Worm (Caenorhabditis elegans): Measurements from ENCODE around the gene Y61A9LA.10.
"Not testable (repeated sequence)": the region's sequence is repeated elsewhere in the genome, so short reads cannot be mapped to it uniquely, and the experiment has no call there.

Gene Y61A9LA.10

DNA sequence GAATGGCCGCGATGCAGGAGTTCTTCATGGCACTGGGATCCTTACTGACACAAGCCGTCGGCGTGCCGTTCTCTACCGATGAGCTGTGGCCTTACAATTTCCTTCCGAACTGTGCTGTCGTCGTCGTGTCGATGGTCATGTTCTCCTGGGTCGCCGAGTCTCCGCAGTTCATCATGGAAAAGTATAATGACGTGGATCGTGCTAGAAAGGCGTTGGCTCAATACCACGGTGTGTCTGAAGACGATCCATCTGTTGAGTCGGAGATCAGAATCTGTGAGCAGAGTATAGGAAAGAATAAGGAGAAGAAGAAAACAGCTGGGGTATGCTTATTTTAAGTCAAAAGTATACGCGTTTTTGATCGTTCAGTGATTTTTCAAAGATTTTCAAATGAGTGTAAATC lies 16.4 kb downstream of the Y61A9LA.10 start:
- TF ChIP-seq efl-1 (optimal IDR thresholded peaks at IDR 0.05) (no peak), efl-1 (GFP tag; optimal IDR thresholded peaks at IDR 0.05 in 1 of 2) (peak in 1 of 2 experiments; percentile 90), ets-5 (GFP tag; IDR thresholded peaks at IDR 0.05) (no peak)

DNA sequence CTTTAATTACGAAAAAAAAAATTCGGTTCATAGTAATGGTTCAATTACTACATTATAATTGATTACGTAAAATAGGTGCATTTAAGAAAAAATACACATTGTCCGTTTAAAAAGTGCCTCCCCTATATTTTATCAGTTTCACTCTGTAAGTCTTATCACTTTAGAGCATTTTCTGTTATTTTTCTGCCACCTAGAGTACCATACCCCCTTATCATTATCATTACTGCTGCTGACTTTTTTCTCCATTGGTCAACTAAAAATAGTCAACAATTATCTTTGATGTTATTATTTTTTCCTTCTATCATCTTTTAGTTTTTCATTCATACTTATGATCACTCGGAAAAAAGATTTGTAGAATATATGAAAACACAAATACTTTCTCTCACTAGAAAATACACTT lies 17.1 kb downstream of the Y61A9LA.10 start:
- no peak for TF ChIP-seq nhr-84 (tag; optimal IDR thresholded peaks at IDR 0.05)
- peak; percentile 76 for TF ChIP-seq elt-2 (tag; optimal IDR thresholded peaks at IDR 0.05)

DNA sequence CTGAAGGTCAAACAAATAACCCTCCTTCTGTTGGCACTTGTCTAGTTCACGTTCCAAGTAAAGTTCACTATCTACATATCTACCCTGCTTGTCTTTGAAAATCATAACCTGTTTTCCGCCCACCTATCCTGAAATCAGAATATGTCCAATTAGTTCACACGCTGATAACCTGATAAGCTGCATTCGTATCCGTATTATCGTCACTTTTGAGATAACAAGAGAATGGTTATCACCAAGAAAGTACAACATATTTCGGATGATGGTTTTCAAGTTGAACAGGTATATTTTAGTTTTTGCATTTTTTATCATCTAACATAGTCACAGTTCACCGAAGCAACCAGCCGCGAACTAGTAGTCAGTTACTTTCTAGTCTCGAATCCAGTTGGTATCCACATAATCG lies 24.8 kb downstream of the Y61A9LA.10 start:
- TF ChIP-seq efl-1 (optimal IDR thresholded peaks at IDR 0.05) (no peak), efl-1 (GFP tag; optimal IDR thresholded peaks at IDR 0.05 in 1 of 2) (peak in 1 of 2 experiments; percentile 87), mab-9 (GFP tag; IDR thresholded peaks at IDR 0.05) (no peak), snu-23 (GFP tag; optimal IDR thresholded peaks at IDR 0.05) (no peak), nhr-85 (tag) (peak; percentile 11), grh-1 (GFP tag; IDR thresholded peaks at IDR 0.05) (no peak)

DNA sequence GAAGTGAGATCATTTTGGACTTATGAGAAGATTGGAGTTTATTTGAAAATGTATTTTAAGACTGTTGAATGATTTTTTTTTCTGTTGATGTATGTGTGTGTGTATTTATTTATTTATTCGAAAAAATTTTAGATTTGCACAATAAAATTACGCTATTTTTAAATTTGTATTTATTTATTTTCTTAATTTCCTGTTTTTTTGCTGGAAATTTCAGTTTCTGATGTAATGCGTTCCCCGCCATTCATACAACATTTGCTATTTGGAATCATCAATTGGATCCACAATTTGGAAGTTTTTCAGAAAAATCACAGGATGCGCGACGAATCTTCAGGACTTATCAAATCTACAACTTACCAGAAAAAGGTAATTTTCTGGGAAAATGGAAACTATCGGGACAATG lies 30.6 kb downstream of the Y61A9LA.10 start, which contains the start of gene Y61A9LA.1:
Gene Y61A9LA.1, plus strand, starts transcription at position 301 of the 400 bp plus-strand sequence.
- TF ChIP-seq F16B12.6 (tag; optimal IDR thresholded peaks at IDR 0.05), result no peak
- no peak for TF ChIP-seq lsy-2 (tag; optimal IDR thresholded peaks at IDR 0.05)
- TF ChIP-seq mef-2 (tag; optimal IDR thresholded peaks at IDR 0.05), result no peak
- peak; percentile 40 for TF ChIP-seq nhr-85 (tag)
- TF ChIP-seq ztf-4 (tag; optimal IDR thresholded peaks at IDR 0.05), result no peak

DNA sequence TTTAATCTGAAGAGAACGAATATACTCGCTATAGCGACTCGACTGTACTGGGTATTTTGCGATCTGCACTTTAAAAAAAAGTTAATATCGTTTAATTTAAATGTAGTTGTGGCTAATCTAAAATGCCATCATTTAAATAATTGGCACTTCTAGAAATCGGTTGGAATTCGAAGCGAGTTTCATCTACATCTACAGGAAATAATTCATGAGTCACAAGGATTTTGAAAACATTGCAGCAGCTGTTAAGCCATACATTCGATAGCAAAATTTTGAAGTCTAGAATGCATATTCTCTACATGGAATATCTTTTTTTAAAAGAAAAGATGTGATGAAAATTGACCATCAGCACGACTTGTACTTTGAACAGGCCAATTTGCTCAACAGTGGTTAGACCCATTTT lies 35.0 kb downstream of the Y61A9LA.10 start:
- no peak for TF ChIP-seq nhr-84 (tag; optimal IDR thresholded peaks at IDR 0.05)

DNA sequence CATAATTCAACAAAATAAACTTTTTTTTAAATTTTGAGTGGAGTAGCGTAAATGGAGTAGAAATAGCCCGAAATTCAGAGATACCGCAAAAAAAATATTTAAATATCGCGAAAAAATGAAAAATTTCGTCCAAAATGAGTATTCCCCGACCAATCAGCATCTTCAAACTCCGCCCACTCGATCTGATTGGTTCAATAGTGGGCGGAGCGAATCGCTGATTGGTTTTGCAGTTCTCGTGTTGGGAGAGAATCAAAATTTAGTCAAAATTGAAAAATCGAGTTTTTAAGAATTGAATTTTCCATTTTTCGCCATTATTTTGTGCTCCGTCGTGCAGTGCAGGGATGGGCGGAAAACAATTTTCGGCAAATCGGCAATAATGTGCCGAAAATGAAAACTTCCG lies 40.2 kb downstream of the Y61A9LA.10 start:
- TF ChIP-seq nhr-47 (tag; optimal IDR thresholded peaks at IDR 0.05) (no peak), hlh-4 (tag; optimal IDR thresholded peaks at IDR 0.05) (no peak), fkh-10 (GFP tag; optimal IDR thresholded peaks at IDR 0.05) (no peak), pax-3 (tag; optimal IDR thresholded peaks at IDR 0.05) (no peak)

DNA sequence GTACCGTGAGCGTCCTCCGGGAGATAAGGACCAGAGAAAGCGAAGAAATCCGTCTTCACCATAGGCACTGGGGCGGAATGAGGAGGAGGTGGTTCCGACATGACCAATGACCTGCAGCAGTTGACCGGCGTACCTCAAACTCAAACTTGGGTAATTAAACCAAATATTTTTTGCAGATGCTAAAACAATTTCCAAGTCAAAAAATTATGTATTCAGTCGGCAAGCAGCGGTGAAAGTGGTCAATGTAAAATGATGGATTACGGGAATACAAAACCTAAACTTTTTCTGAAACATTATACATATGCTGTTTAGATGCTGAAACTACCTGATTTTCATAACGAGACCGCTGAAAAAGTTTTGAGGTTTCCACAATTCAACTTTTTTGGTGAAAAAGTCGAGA lies 41.8 kb downstream of the Y61A9LA.10 start, which contains the start of gene hpo-39:
Gene hpo-39, minus strand, starts transcription at position 101 of the 400 bp plus-strand sequence.
- TF ChIP-seq nhr-47, nhr-71, lsy-2 (tag; optimal IDR thresholded peaks at IDR 0.05): not testable (repeated sequence)

DNA sequence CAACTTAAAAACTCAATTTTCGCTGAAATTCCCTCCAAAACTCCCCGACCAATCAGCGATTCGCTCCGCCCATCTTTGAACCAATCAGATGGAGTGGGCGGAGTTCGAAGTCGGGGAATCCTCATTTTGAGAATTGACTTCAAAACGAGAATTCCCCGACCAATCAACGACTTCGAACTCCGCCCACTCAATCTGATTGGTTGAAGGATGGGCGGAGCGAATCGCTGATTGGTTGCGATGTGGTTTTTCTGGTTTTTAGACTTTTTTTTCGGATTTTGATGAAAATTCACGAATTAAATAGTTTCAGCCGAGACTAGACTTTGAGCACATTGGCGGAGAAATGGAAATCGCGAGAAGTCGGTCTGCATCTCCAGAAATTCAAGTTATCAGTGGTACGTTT lies 43.6 kb downstream of the Y61A9LA.10 start:
- TF ChIP-seq nhr-90 (tag; optimal IDR thresholded peaks at IDR 0.05; ENCODE audit: poor library complexity) (no peak), unc-30 (tag; optimal IDR thresholded peaks at IDR 0.05) (no peak), rnt-1 (tag; optimal IDR thresholded peaks at IDR 0.05) (no peak), hlh-4 (tag; optimal IDR thresholded peaks at IDR 0.05) (no peak), nhr-47 (tag; optimal IDR thresholded peaks at IDR 0.05) (no peak)

DNA sequence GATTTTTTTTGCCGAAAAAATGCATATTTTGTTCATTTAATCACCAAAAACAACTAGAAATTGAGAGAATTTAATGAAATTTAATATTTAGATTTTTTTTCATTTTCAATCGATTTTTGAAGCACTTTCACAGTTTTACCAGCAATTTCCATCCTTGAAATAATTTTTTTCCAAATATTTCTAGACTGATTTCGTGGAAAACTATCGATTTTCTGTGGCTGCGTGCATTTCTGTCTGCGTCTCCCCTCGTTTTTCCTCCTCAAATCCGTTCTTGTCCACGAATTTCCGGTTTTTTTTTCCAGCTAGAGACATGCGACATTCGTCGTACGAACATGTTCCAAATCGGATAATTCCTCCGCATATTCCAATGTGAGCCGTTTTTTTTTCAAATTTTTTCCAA lies 44.8 kb downstream of the Y61A9LA.10 start, which contains the start of gene Y61A9LA.3:
Gene Y61A9LA.3, plus strand, starts transcription at position 301 of the 400 bp plus-strand sequence.
- TF ChIP-seq rnt-1 (tag; optimal IDR thresholded peaks at IDR 0.05) (no peak), fkh-10 (GFP tag; optimal IDR thresholded peaks at IDR 0.05) (no peak), unc-62 (GFP tag; optimal IDR thresholded peaks at IDR 0.05) (no peak), ceh-90 (tag; optimal IDR thresholded peaks at IDR 0.05) (no peak), egl-27 (tag; optimal IDR thresholded peaks at IDR 0.05) (no peak), nhr-28 (tag; optimal IDR thresholded peaks at IDR 0.05) (no peak), hpl-2 (GFP tag; optimal IDR thresholded peaks at IDR 0.05) (no peak), C04F5.9 (tag; optimal IDR thresholded peaks at IDR 0.05) (no peak), nhr-20 (tag; optimal IDR thresholded peaks at IDR 0.05) (no peak), mab-9 (GFP tag; IDR thresholded peaks at IDR 0.05) (no peak), lin-14 (GFP tag; optimal IDR thresholded peaks at IDR 0.05) (no peak), nhr-19 (GFP tag; conservative IDR thresholded peaks at IDR 0.05) (no peak), C34B4.2 (tag; optimal IDR thresholded peaks at IDR 0.05) (no peak), nhr-71 (tag; optimal IDR thresholded peaks at IDR 0.05) (no peak), elt-2 (tag; optimal IDR thresholded peaks at IDR 0.05) (no peak), lin-13 (GFP tag; optimal IDR thresholded peaks at IDR 0.05) (no peak), ceh-82 (tag; optimal IDR thresholded peaks at IDR 0.05) (no peak)
